Fruit fly (Drosophila melanogaster): ENCODE data around the gene Srp68.

Gene Srp68

DNA sequence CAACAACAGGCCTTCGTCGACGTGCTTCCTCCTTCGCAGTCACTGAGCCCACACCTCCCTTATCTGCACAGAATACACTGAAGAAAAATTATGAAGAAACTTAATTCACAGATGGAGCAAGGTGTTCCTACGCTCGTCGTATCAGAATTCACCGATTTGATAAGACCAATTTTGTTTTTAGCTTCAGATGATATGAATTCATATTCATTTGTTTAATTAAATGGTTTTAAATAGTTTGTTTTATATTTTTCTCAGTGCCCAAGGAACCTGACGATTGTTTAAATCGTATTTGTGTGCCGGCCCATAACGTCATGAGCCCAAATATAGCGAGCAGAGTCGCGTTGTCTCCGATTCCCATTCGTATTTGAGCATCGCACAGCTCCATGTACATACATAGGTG is 48.8 kb downstream of the Srp68 start (continued):
- TF ChIP-seq az2 (GFP tag; optimal IDR thresholded peaks at IDR 0.05) (peak; percentile 71), CG2875 (GFP tag; optimal IDR thresholded peaks at IDR 0.05) (peak; percentile 46), pzg (GFP tag; optimal IDR thresholded peaks at IDR 0.05) (no peak), odd (GFP tag; optimal IDR thresholded peaks at IDR 0.05) (no peak), Sry-δ (GFP tag; optimal IDR thresholded peaks at IDR 0.05) (peak; percentile 20), CG3065 (GFP tag; optimal IDR thresholded peaks at IDR 0.05) (no peak), ci (GFP tag; IDR thresholded peaks at IDR 0.05) (peak; percentile 66), CG17568 (GFP tag; optimal IDR thresholded peaks at IDR 0.05) (peak; percentile 32), Neu2 (GFP tag; optimal IDR thresholded peaks at IDR 0.05; ENCODE audit: borderline replicate concordance) (peak; percentile 31), CG17328 (GFP tag; IDR thresholded peaks at IDR 0.05) (peak; percentile 66), sim (GFP tag; IDR thresholded peaks at IDR 0.05) (peak; percentile 40; the same call in 1 of the 2 replicates), bowl (GFP tag; IDR thresholded peaks at IDR 0.05) (no peak), grn (GFP tag; optimal IDR thresholded peaks at IDR 0.05) (peak; percentile 25), Abd-B (GFP tag; optimal IDR thresholded peaks at IDR 0.05) (peak; percentile 45), Vsx1 (GFP tag; optimal IDR thresholded peaks at IDR 0.05) (no peak), CG15269 (tag; optimal IDR thresholded peaks at IDR 0.05) (peak; percentile 37), CG2199 (GFP tag; IDR thresholded peaks at IDR 0.05) (no peak; the same call in 2 of the 3 replicates), CG11695 (GFP tag; IDR thresholded peaks at IDR 0.05) (peak; percentile 55; the same call in 1 of the 3 replicates), CG17361 (GFP tag; IDR thresholded peaks at IDR 0.05) (peak; percentile 73), CG14860 (GFP tag; IDR thresholded peaks at IDR 0.05; ENCODE audit: partially characterized antibody) (no peak), CG18619 (GFP tag; optimal IDR thresholded peaks at IDR 0.05) (peak; percentile 26), CG15696 (tag; optimal IDR thresholded peaks at IDR 0.05) (peak; percentile 94), dati (GFP tag; IDR thresholded peaks at IDR 0.05) (no peak), Tbp (GFP tag; optimal IDR thresholded peaks at IDR 0.05) (no peak), CG1832 (GFP tag; optimal IDR thresholded peaks at IDR 0.05) (no peak), CG8478 (optimal IDR thresholded peaks at IDR 0.05) (no peak), ken (GFP tag; IDR thresholded peaks at IDR 0.05) (no peak), Pdp1 (GFP tag; optimal IDR thresholded peaks at IDR 0.05) (peak; percentile 57 to 74), CG14965 (GFP tag; optimal IDR thresholded peaks at IDR 0.05; ENCODE audit: borderline replicate concordance) (peak; percentile 20), lmd (GFP tag; IDR thresholded peaks at IDR 0.05) (peak; percentile 54), run (tag; optimal IDR thresholded peaks at IDR 0.05) (no peak), CG1602 (GFP tag; optimal IDR thresholded peaks at IDR 0.05) (peak; percentile 74), Dek (tag; optimal IDR thresholded peaks at IDR 0.05) (no peak), CG34224 (GFP tag; IDR thresholded peaks at IDR 0.05; ENCODE audit: partially characterized antibody) (no peak), unc-4 (GFP tag; IDR thresholded peaks at IDR 0.05; ENCODE audit: partially characterized antibody) (no peak), CG2120 (GFP tag; optimal IDR thresholded peaks at IDR 0.05) (peak; percentile 60), Blimp-1 (GFP tag; optimal IDR thresholded peaks at IDR 0.05) (peak; percentile 52), salm (tag; optimal IDR thresholded peaks at IDR 0.05) (no peak), CG4854 (GFP tag; optimal IDR thresholded peaks at IDR 0.05) (peak; percentile 29), chif (GFP tag; optimal IDR thresholded peaks at IDR 0.05) (peak; percentile 54 to 85), Meics (GFP tag; optimal IDR thresholded peaks at IDR 0.05) (peak; percentile 42), CHES-1-like (GFP tag; optimal IDR thresholded peaks at IDR 0.05) (no peak), NC2β (GFP tag; optimal IDR thresholded peaks at IDR 0.05) (peak; percentile 71), Taf1 (GFP tag; IDR thresholded peaks at IDR 0.05) (no peak), bab2 (GFP tag; optimal IDR thresholded peaks at IDR 0.05) (peak; percentile 59), Usf (GFP tag; optimal IDR thresholded peaks at IDR 0.05) (peak; percentile 60), mld (GFP tag; IDR thresholded peaks at IDR 0.05; ENCODE audit: partially characterized antibody) (no peak), tio (GFP tag; optimal IDR thresholded peaks at IDR 0.05) (peak; percentile 64), dmrt11E (tag; optimal IDR thresholded peaks at IDR 0.05) (peak; percentile 91), CG17359 (tag; optimal IDR thresholded peaks at IDR 0.05) (peak; percentile 49), lbe (GFP tag; optimal IDR thresholded peaks at IDR 0.05) (no peak)
